Fruit fly (Drosophila melanogaster) whole organism, embryonic: Measurements from ENCODE around the gene CG34432.

Experiments
- Ada2b ChIP-seq: fragments of 200-800 bp; sonication (Bioruptor generic); IDR thresholded peaks from 2 replicates; pipeline ENCODE4 v1.3.6; 2022; ENCODE audit warnings: missing biosample characterization, missing genetic modification characterization
- CG11695 ChIP-seq: fragments of 200-800 bp; sonication (Bioruptor generic); IDR thresholded peaks from 3 replicates; pipeline ENCODE4 v1.3.6; 2022; ENCODE audit warnings: missing biosample characterization, missing genetic modification characterization
- CG11696 ChIP-seq: fragments of 200-800 bp; sonication (Bioruptor generic); IDR thresholded peaks from 2 replicates; pipeline ENCODE4 v1.3.6; 2022; ENCODE audit warnings: missing biosample characterization, missing genetic modification characterization
- CG1832 ChIP-seq: fragments of 200-800 bp; sonication (Bioruptor generic); optimal IDR thresholded peaks from 2 replicates; lab custom pipeline; 2017; ENCODE audit warnings: missing biosample characterization, mild to moderate bottlenecking, missing genetic modification characterization, inconsistent platforms
- CG3281 ChIP-seq: fragments of 200-800 bp; sonication (Bioruptor generic); optimal IDR thresholded peaks from 3 replicates; lab custom pipeline; 2017; ENCODE audit warnings: missing biosample characterization, mild to moderate bottlenecking, missing genetic modification characterization
- CG7745 ChIP-seq: fragments of 200-800 bp; sonication (Bioruptor generic); optimal IDR thresholded peaks from 2 replicates; lab custom pipeline; 2018; ENCODE audit warnings: missing biosample characterization, mild to moderate bottlenecking, missing genetic modification characterization, moderate library complexity
- Elba2 ChIP-seq: fragments of 200-800 bp; sonication (Bioruptor generic); optimal IDR thresholded peaks from 3 replicates; lab custom pipeline; 2016; ENCODE audit warnings: missing biosample characterization, missing genetic modification characterization
- H2.0 ChIP-seq: fragments of 200-800 bp; sonication (Bioruptor generic); IDR thresholded peaks from 2 replicates; pipeline ENCODE4 v1.3.6; 2022; ENCODE audit warnings: missing biosample characterization, missing genetic modification characterization
- Hr78 ChIP-seq, 2 experiments: fragments of 200-800 bp in 1 of 2; fragments of >200 bp in 1 of 2; sonication (Bioruptor generic) in 1 of 2; optimal IDR thresholded peaks; 2 replicates each; lab custom pipeline; 2017 to 2019; ENCODE audit warnings: missing biosample characterization in 2 of 2, missing genetic modification characterization in 2 of 2, mild to moderate bottlenecking in 1 of 2, moderate library complexity in 1 of 2
- Nf-YA ChIP-seq: fragments of 200-800 bp; sonication (Bioruptor generic); IDR thresholded peaks from 2 replicates; pipeline ENCODE4 v1.3.6; 2022; ENCODE audit warnings: missing biosample characterization, missing genetic modification characterization
- al ChIP-seq: fragments of 200-800 bp; sonication (Bioruptor generic); IDR thresholded peaks from 2 replicates; pipeline ENCODE4 v1.3.6; 2022; ENCODE audit warnings: missing biosample characterization, missing genetic modification characterization
- jing ChIP-seq: fragments of 200-800 bp; sonication (Bioruptor generic); optimal IDR thresholded peaks from 2 replicates; lab custom pipeline; 2018; ENCODE audit warnings: missing biosample characterization, mild to moderate bottlenecking, missing genetic modification characterization
- slp2 ChIP-seq: fragments of 200-800 bp; sonication (Bioruptor generic); optimal IDR thresholded peaks from 2 replicates; lab custom pipeline; 2016; ENCODE audit warnings: missing biosample characterization, missing genetic modification characterization

DNA sequence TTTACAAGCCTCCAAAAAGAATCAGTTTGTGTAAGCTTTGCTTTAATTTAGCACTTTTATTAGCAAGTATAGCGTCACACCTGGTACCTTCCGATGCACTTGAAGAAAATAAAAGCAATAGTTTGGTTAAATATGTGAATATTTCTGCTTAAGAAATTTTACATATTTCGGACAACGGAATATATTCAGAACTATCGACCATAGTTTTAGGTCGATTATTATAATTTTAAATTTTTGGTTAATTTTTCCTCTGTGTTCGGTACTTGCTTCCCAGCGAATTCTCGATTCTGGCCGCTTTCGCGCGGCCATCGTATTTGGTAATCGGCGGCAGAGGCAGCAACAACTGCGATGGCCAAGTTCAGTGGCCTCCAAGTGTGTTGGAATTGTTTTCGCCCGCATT is 40.7 kb downstream of the CG34432 start:
- no peak for TF ChIP-seq Elba2 (GFP tag; lab: Kevin White, UChicago)
- no peak for TF ChIP-seq Ada2b (GFP tag; lab: Robert Waterston, UW)
- no peak for TF ChIP-seq CG3281 (GFP tag; lab: Kevin White, UChicago)
- no peak for TF ChIP-seq al
- TF ChIP-seq CG7745, result no peak
- no peak for TF ChIP-seq Hr78 (GFP tag; optimal IDR thresholded peaks at IDR 0.05; lab: Kevin White, UChicago)
- no peak for TF ChIP-seq CG11696 (GFP tag; lab: Robert Waterston, UW)
- TF ChIP-seq H2.0 (GFP tag; lab: Robert Waterston, UW), result no peak
- TF ChIP-seq jing (GFP tag; lab: Kevin White, UChicago), result no peak
- TF ChIP-seq CG1832 (GFP tag; lab: Kevin White, UChicago), result no peak
- no peak for TF ChIP-seq slp2 (GFP tag; lab: Kevin White, UChicago)
- no peak for TF ChIP-seq CG11695 (GFP tag; lab: Robert Waterston, UW)
- no peak for TF ChIP-seq Nf-YA (GFP tag; lab: Robert Waterston, UW)
